Worm (Caenorhabditis elegans) whole organism, early embryonic: ENCODE data around the gene akt-1.

Experiments
- F13C5.2 ChIP-seq: sonication (generic microtip); optimal IDR thresholded peaks from 2 replicates; lab custom pipeline; 2017; ENCODE audit warnings: mild to moderate bottlenecking, missing genetic modification characterization, inconsistent platforms, missing compliant biosample characterization
- ceh-13 ChIP-seq: fragments of 200-800 bp; sonication (Bioruptor generic); optimal IDR thresholded peaks from 2 replicates; lab custom pipeline; 2018; ENCODE audit warnings: mild to moderate bottlenecking, missing genetic modification characterization, missing compliant biosample characterization
- ets-7 ChIP-seq: sonication (generic microtip); optimal IDR thresholded peaks from 2 replicates; lab custom pipeline; 2016; ENCODE audit warnings: missing genotype, missing genetic modification characterization, missing compliant biosample characterization
- sea-1 ChIP-seq: fragments of 200-800 bp; sonication (Bioruptor generic); conservative IDR thresholded peaks from 2 replicates; pipeline ENCODE4 v1.3.6; 2022; ENCODE audit warnings: missing genetic modification characterization, missing compliant biosample characterization
- tra-4 ChIP-seq: sonication (generic microtip); optimal IDR thresholded peaks from 2 replicates; lab custom pipeline; 2017; ENCODE audit warnings: missing genetic modification characterization, missing compliant biosample characterization

- TF ChIP-seq sea-1 (no peak), tra-4 (tag; lab: Kevin White, UChicago) (no peak), F13C5.2 (no peak), ets-7 (no peak), ceh-13 (no peak)
Measured at ce11 chrV:10221317-10221716, 27.4 kb upstream of the akt-1 start, which contains the start of the genes fipr-5 and fipr-9.
